Fruit fly (Drosophila melanogaster) whole organism, embryonic: Measurements from ENCODE around the gene Cep97.

ENCODE experiments used
- Bgb ChIP-seq: fragments of 200-800 bp; sonication (Bioruptor generic); IDR thresholded peaks from 2 replicates; pipeline ENCODE4 v1.3.6; 2022; ENCODE audit warnings: missing biosample characterization, missing genetic modification characterization; ENCODE audit not compliant: partially characterized antibody
- CG11085 ChIP-seq: fragments of 200-800 bp; sonication (Bioruptor generic); IDR thresholded peaks from 2 replicates; pipeline ENCODE4 v1.3.6; 2022; ENCODE audit warnings: missing biosample characterization, missing genetic modification characterization
- CG13123 ChIP-seq: fragments of 200-800 bp; sonication (Bioruptor generic); optimal IDR thresholded peaks from 2 replicates; lab custom pipeline; 2016; ENCODE audit warnings: missing biosample characterization, missing genetic modification characterization
- CG13894 ChIP-seq: fragments of 200-800 bp; sonication (Bioruptor generic); optimal IDR thresholded peaks from 3 replicates; lab custom pipeline; 2018; ENCODE audit warnings: missing biosample characterization, mild to moderate bottlenecking, missing genetic modification characterization, moderate library complexity
- CG14860 ChIP-seq: fragments of 200-800 bp; sonication (Bioruptor generic); IDR thresholded peaks from 3 replicates; pipeline ENCODE4 v1.3.6; 2022; ENCODE audit warnings: missing biosample characterization, missing genetic modification characterization; ENCODE audit not compliant: partially characterized antibody
- CG1603 ChIP-seq: fragments of 200-800 bp; sonication (Bioruptor generic); optimal IDR thresholded peaks from 2 replicates; lab custom pipeline; 2019; ENCODE audit warnings: missing biosample characterization, mild to moderate bottlenecking, missing genetic modification characterization, moderate library complexity
- CG31224 ChIP-seq: fragments of 200-800 bp; sonication (Bioruptor generic); IDR thresholded peaks from 2 replicates; pipeline ENCODE4 v1.3.6; 2022; ENCODE audit warnings: missing biosample characterization, missing genetic modification characterization
- CG33557 ChIP-seq: fragments of 200-800 bp; sonication (Bioruptor generic); optimal IDR thresholded peaks from 2 replicates; lab custom pipeline; 2019; ENCODE audit warnings: missing biosample characterization, mild to moderate bottlenecking, missing genetic modification characterization, moderate library complexity
- CG3407 ChIP-seq: fragments of 200-800 bp; sonication (Bioruptor generic); optimal IDR thresholded peaks from 2 replicates; lab custom pipeline; 2018; ENCODE audit warnings: missing biosample characterization, mild to moderate bottlenecking, missing genetic modification characterization
- CG3726 ChIP-seq: fragments of 200-800 bp; sonication (Bioruptor generic); IDR thresholded peaks from 3 replicates; pipeline ENCODE4, ENCODE4 v1.3.6; 2022; ENCODE audit warnings: missing biosample characterization, missing genetic modification characterization
- CG5245 ChIP-seq: fragments of 200-800 bp; sonication (Bioruptor generic); optimal IDR thresholded peaks from 3 replicates; lab custom pipeline; 2016; ENCODE audit warnings: missing biosample characterization, missing genetic modification characterization
- CG6254 ChIP-seq: fragments of 200-800 bp; sonication (Bioruptor generic); optimal IDR thresholded peaks from 3 replicates; lab custom pipeline; 2017; ENCODE audit warnings: mild to moderate bottlenecking, missing biosample characterization, missing genetic modification reagents, missing genetic modification characterization
- CG7928 ChIP-seq: fragments of 200-800 bp; sonication (Bioruptor generic); optimal IDR thresholded peaks from 2 replicates; lab custom pipeline; 2017; ENCODE audit warnings: missing biosample characterization, mild to moderate bottlenecking, missing genetic modification characterization
- CG8765 ChIP-seq: fragments of 200-800 bp; sonication (Bioruptor generic); IDR thresholded peaks from 2 replicates; pipeline ENCODE4 v1.3.6; 2022; ENCODE audit warnings: missing biosample characterization, missing genetic modification characterization
- CG8924 ChIP-seq: fragments of 200-800 bp; optimal IDR thresholded peaks from 3 replicates; lab custom pipeline; 2019; ENCODE audit warnings: missing biosample characterization, mild to moderate bottlenecking, missing genetic modification characterization, moderate library complexity
- Camta ChIP-seq: fragments of 200-800 bp; sonication (Bioruptor generic); optimal IDR thresholded peaks from 2 replicates; lab custom pipeline; 2016; ENCODE audit warnings: missing biosample characterization, missing genetic modification characterization
- D19B ChIP-seq: fragments of 200-800 bp; sonication (Bioruptor generic); optimal IDR thresholded peaks from 2 replicates; lab custom pipeline; 2017; ENCODE audit warnings: missing biosample characterization, mild to moderate bottlenecking, missing genetic modification characterization
- ERR ChIP-seq: fragments of 200-800 bp; sonication (Bioruptor generic); optimal IDR thresholded peaks from 2 replicates; lab custom pipeline; 2016; ENCODE audit warnings: missing biosample characterization, missing genetic modification characterization
- Hmr ChIP-seq: fragments of 200-800 bp; sonication (Bioruptor generic); optimal IDR thresholded peaks from 3 replicates; lab custom pipeline; 2017; ENCODE audit warnings: mild to moderate bottlenecking, missing biosample characterization, missing genetic modification reagents, missing genetic modification characterization
- Hr39 ChIP-seq: fragments of >200 bp; optimal IDR thresholded peaks from 2 replicates; lab custom pipeline; 2017
- Hr51 ChIP-seq, 2 experiments: fragments of 200-800 bp; sonication (Bioruptor generic); optimal IDR thresholded peaks; 2 replicates in 1 of 2; 3 replicates in 1 of 2; lab custom pipeline; 2016 to 2018; ENCODE audit warnings: missing biosample characterization in 2 of 2, missing genetic modification characterization in 2 of 2, mild to moderate bottlenecking in 1 of 2, moderate library complexity in 1 of 2
- Hr78 ChIP-seq, 2 experiments: fragments of 200-800 bp in 1 of 2; fragments of >200 bp in 1 of 2; sonication (Bioruptor generic) in 1 of 2; optimal IDR thresholded peaks; 2 replicates each; lab custom pipeline; 2017 to 2019; ENCODE audit warnings: missing biosample characterization in 2 of 2, missing genetic modification characterization in 2 of 2, mild to moderate bottlenecking in 1 of 2, moderate library complexity in 1 of 2
- Mad ChIP-seq: fragments of 200-800 bp; sonication (Bioruptor generic); optimal IDR thresholded peaks from 2 replicates; lab custom pipeline; 2016; ENCODE audit warnings: missing biosample characterization, missing genetic modification characterization
- Ptx1 ChIP-seq: fragments of 200-800 bp; sonication (Bioruptor generic); IDR thresholded peaks from 2 replicates; pipeline ENCODE4 v1.3.6; 2022; ENCODE audit warnings: missing biosample characterization, missing genetic modification characterization
- ab ChIP-seq: fragments of 200-800 bp; sonication (Bioruptor generic); optimal IDR thresholded peaks from 2 replicates; lab custom pipeline; 2016; ENCODE audit warnings: missing biosample characterization, missing genetic modification characterization
- aop ChIP-seq: fragments of 200-800 bp; sonication (Bioruptor generic); IDR thresholded peaks from 2 replicates; pipeline ENCODE4 v1.3.6; 2022; ENCODE audit warnings: missing biosample characterization, missing genetic modification characterization
- ash1 ChIP-seq: fragments of 200-800 bp; sonication (Bioruptor generic); optimal IDR thresholded peaks from 2 replicates; lab custom pipeline; 2018; ENCODE audit warnings: missing biosample characterization, mild to moderate bottlenecking, missing genetic modification characterization
- cas ChIP-seq: fragments of 200-800 bp; sonication (Bioruptor generic); IDR thresholded peaks from 2 replicates; pipeline ENCODE4 v1.3.6; 2022; ENCODE audit warnings: missing biosample characterization, missing genetic modification characterization
- cato ChIP-seq: fragments of 200-800 bp; sonication (Bioruptor generic); optimal IDR thresholded peaks from 2 replicates; lab custom pipeline; 2016; ENCODE audit warnings: missing biosample characterization, missing genetic modification characterization, borderline replicate concordance
- cg ChIP-seq: fragments of 200-800 bp; sonication (Bioruptor generic); optimal IDR thresholded peaks from 3 replicates; lab custom pipeline; 2019; ENCODE audit warnings: missing biosample characterization, mild to moderate bottlenecking, missing genetic modification characterization, moderate library complexity
- chm ChIP-seq: fragments of 200-800 bp; sonication (Bioruptor generic); IDR thresholded peaks from 2 replicates; pipeline ENCODE4 v1.3.6; 2022; ENCODE audit warnings: missing biosample characterization, missing genetic modification characterization
- crol ChIP-seq: fragments of 200-800 bp; sonication (Bioruptor generic); IDR thresholded peaks from 2 replicates; pipeline ENCODE4 v1.3.6; 2022; ENCODE audit warnings: missing biosample characterization, missing genetic modification characterization
- disco-r ChIP-seq: fragments of 200-800 bp; sonication (Bioruptor generic); optimal IDR thresholded peaks from 2 replicates; lab custom pipeline; 2016; ENCODE audit warnings: missing biosample characterization, missing genetic modification characterization
- dm ChIP-seq: fragments of 200-800 bp; sonication (Bioruptor generic); optimal IDR thresholded peaks from 3 replicates; lab custom pipeline; 2016; ENCODE audit warnings: missing biosample characterization, missing genetic modification characterization
- dmrt11E ChIP-seq: fragments of 200-800 bp; sonication (Bioruptor generic); optimal IDR thresholded peaks from 3 replicates; lab custom pipeline; 2018; ENCODE audit warnings: missing biosample characterization, mild to moderate bottlenecking, missing genetic modification characterization, moderate library complexity
- emc ChIP-seq: fragments of 200-800 bp; sonication (Bioruptor generic); optimal IDR thresholded peaks from 2 replicates; lab custom pipeline; 2016; ENCODE audit warnings: missing biosample characterization, missing genetic modification characterization
- ems ChIP-seq: fragments of 200-800 bp; sonication (Bioruptor generic); optimal IDR thresholded peaks from 3 replicates; lab custom pipeline; 2016; ENCODE audit warnings: missing biosample characterization, missing genetic modification characterization
- ham ChIP-seq: fragments of 200-800 bp; sonication (Bioruptor generic); IDR thresholded peaks from 2 replicates; pipeline ENCODE4 v1.3.6; 2022; ENCODE audit warnings: missing biosample characterization, missing genetic modification characterization
- hth ChIP-seq: fragments of >200 bp; optimal IDR thresholded peaks from 2 replicates; lab custom pipeline; 2017; ENCODE audit warnings: inconsistent platforms
- kay ChIP-seq: fragments of 200-800 bp; sonication (Bioruptor generic); optimal IDR thresholded peaks from 2 replicates; lab custom pipeline; 2016; ENCODE audit warnings: missing biosample characterization, missing genetic modification characterization
- lab ChIP-seq: fragments of 200-800 bp; sonication (Bioruptor generic); optimal IDR thresholded peaks from 3 replicates; lab custom pipeline; 2017; ENCODE audit warnings: missing biosample characterization, missing genetic modification characterization, mild to moderate bottlenecking, moderate library complexity, missing genetic modification reagents
- nerfin-2 ChIP-seq: fragments of 200-800 bp; sonication (Bioruptor generic); IDR thresholded peaks from 2 replicates; pipeline ENCODE4 v1.3.6; 2022; ENCODE audit warnings: missing biosample characterization, missing genetic modification characterization; ENCODE audit not compliant: partially characterized antibody
- psq ChIP-seq: fragments of 200-800 bp; sonication (Bioruptor generic); optimal IDR thresholded peaks from 2 replicates; lab custom pipeline; 2017; ENCODE audit warnings: missing biosample characterization, missing genetic modification characterization
- pum ChIP-seq: fragments of 200-800 bp; sonication (Bioruptor generic); optimal IDR thresholded peaks from 2 replicates; lab custom pipeline; 2016; ENCODE audit warnings: missing biosample characterization, missing genetic modification characterization
- sd ChIP-seq: fragments of 200-800 bp; sonication (Bioruptor generic); optimal IDR thresholded peaks from 3 replicates; lab custom pipeline; 2018; ENCODE audit warnings: missing biosample characterization, mild to moderate bottlenecking, missing genetic modification characterization, moderate library complexity
- sens ChIP-seq: fragments of 200-800 bp; sonication (Bioruptor generic); peaks from one replicate; lab custom pipeline; 2016; ENCODE audit warnings: missing biosample characterization, missing genetic modification characterization
- so ChIP-seq: fragments of 200-800 bp; sonication (Bioruptor generic); IDR thresholded peaks from 3 replicates; pipeline ENCODE4 v1.3.6; 2022; ENCODE audit warnings: missing biosample characterization, missing genetic modification characterization
- sob ChIP-seq: fragments of 200-800 bp; sonication (Bioruptor generic); IDR thresholded peaks from 2 replicates; pipeline ENCODE4 v1.3.6; 2022; ENCODE audit warnings: missing biosample characterization, missing genetic modification characterization
- ssp ChIP-seq: fragments of 200-800 bp; sonication (Bioruptor generic); IDR thresholded peaks from 2 replicates; pipeline ENCODE4 v1.3.6; 2022; ENCODE audit warnings: missing biosample characterization, missing genetic modification characterization
- sug ChIP-seq: fragments of 200-800 bp; optimal IDR thresholded peaks from 2 replicates; lab custom pipeline; 2019; ENCODE audit warnings: missing biosample characterization, mild to moderate bottlenecking, missing genetic modification characterization, moderate library complexity
- wor ChIP-seq: fragments of 200-800 bp; sonication (Bioruptor generic); IDR thresholded peaks from 2 replicates; pipeline ENCODE4 v1.3.6; 2022; ENCODE audit warnings: missing biosample characterization, missing genetic modification characterization
- zfh1 ChIP-seq: fragments of 200-800 bp; sonication (Bioruptor generic); IDR thresholded peaks from 3 replicates; pipeline ENCODE4 v1.3.6; 2022; ENCODE audit warnings: missing biosample characterization, missing genetic modification characterization

Cep97 gene

dm6 chr2L:3882172-3882571 is 14.7 kb downstream of the Cep97 start (continued):
- TF ChIP-seq disco-r (GFP tag; lab: Kevin White, UChicago) (no peak), CG8765 (GFP tag; lab: Robert Waterston, UW) (no peak), CG6254 (GFP tag; lab: Kevin White, UChicago) (no peak), CG3726 (GFP tag; lab: Robert Waterston, UW) (0 out of 3 replicates have a peak, but pooled peaks have one; percentile 26), sd (tag; lab: Kevin White, UChicago) (no peak), Mad (GFP tag; lab: Kevin White, UChicago) (no peak), Hr78 (GFP tag; optimal IDR thresholded peaks at IDR 0.05; lab: Kevin White, UChicago) (no peak), Hr51 (GFP tag; optimal IDR thresholded peaks at IDR 0.05; lab: Kevin White, UChicago) (peak in 1 of 2 experiments; percentile 63), sob (GFP tag; lab: Robert Waterston, UW) (no peak), lab (GFP tag; lab: Kevin White, UChicago) (peak; percentile 54), Hmr (GFP tag; lab: Kevin White, UChicago) (peak; percentile 47), CG3407 (no peak), CG33557 (GFP tag; lab: Kevin White, UChicago) (no peak), crol (GFP tag; lab: Robert Waterston, UW) (no peak), kay (GFP tag; lab: Kevin White, UChicago) (no peak), CG13123 (GFP tag; lab: Kevin White, UChicago) (no peak), cas (GFP tag; lab: Robert Waterston, UW) (no peak), Hr39 (no peak), ems (GFP tag; lab: Kevin White, UChicago) (no peak), CG7928 (GFP tag; lab: Kevin White, UChicago) (no peak), dm (GFP tag; lab: Kevin White, UChicago) (no peak), Camta (GFP tag; lab: Kevin White, UChicago) (no peak), pum (GFP tag; lab: Kevin White, UChicago) (no peak), CG8924 (tag; lab: Kevin White, UChicago) (peak; percentile 16), dmrt11E (peak; percentile 20), nerfin-2 (GFP tag; lab: Robert Waterston, UW) (no peak), Ptx1 (GFP tag; lab: Robert Waterston, UW) (peak; percentile 54), psq (GFP tag; lab: Kevin White, UChicago) (no peak), ERR (no peak), CG13894 (tag; lab: Kevin White, UChicago) (no peak), cato (GFP tag; lab: Kevin White, UChicago) (no peak), ab (GFP tag; lab: Kevin White, UChicago) (no peak), CG14860 (GFP tag; lab: Robert Waterston, UW) (no peak), sens (GFP tag; lab: Kevin White, UChicago) (peak; percentile 89), ash1 (GFP tag; lab: Kevin White, UChicago) (no peak), zfh1 (GFP tag; lab: Robert Waterston, UW) (no peak), CG1603 (tag; lab: Kevin White, UChicago) (peak; percentile 43), aop (GFP tag; lab: Robert Waterston, UW) (no peak), chm (GFP tag; lab: Robert Waterston, UW) (peak; percentile 30; the same call in 1 of the 2 replicates), ssp (GFP tag; lab: Robert Waterston, UW) (0 out of 2 replicates have a peak, but pooled peaks have one; percentile 10), cg (GFP tag; lab: Kevin White, UChicago) (no peak), sug (tag; lab: Kevin White, UChicago) (no peak), wor (GFP tag; lab: Robert Waterston, UW) (no peak), Bgb (no peak), so (GFP tag; lab: Robert Waterston, UW) (no peak), ham (no peak), CG11085 (GFP tag; lab: Robert Waterston, UW) (no peak), D19B (GFP tag; lab: Kevin White, UChicago) (no peak), CG31224 (GFP tag; lab: Robert Waterston, UW) (0 out of 2 replicates have a peak, but pooled peaks have one; percentile 16), hth (lab: Kevin White, UChicago) (no peak), emc (GFP tag; lab: Kevin White, UChicago) (no peak), CG5245 (no peak)
